Fruit fly (Drosophila melanogaster) whole organism, embryonic: ENCODE data around the gene sqh.
A peak's percentile ranks its signal among the peaks of the same experiment; 100 is the strongest.

Experiments used
- Atf3 ChIP-seq: fragments of 200-800 bp; sonication (Bioruptor generic); optimal IDR thresholded peaks from 3 replicates; lab custom pipeline; 2016; ENCODE audit warnings: missing biosample characterization, missing genetic modification characterization
- BtbVII ChIP-seq: fragments of 200-800 bp; sonication (Bioruptor generic); optimal IDR thresholded peaks from 3 replicates; lab custom pipeline; 2017; ENCODE audit warnings: missing biosample characterization, mild to moderate bottlenecking, missing genetic modification characterization
- C15 ChIP-seq: fragments of 200-800 bp; sonication (Bioruptor generic); IDR thresholded peaks from 3 replicates; pipeline ENCODE4 v1.3.6; 2022; ENCODE audit warnings: missing biosample characterization, missing genetic modification characterization
- CG10979 ChIP-seq: fragments of 200-800 bp; sonication (Bioruptor generic); optimal IDR thresholded peaks from 2 replicates; lab custom pipeline; 2018; ENCODE audit warnings: missing biosample characterization, mild to moderate bottlenecking, missing genetic modification characterization, moderate library complexity
- CG11085 ChIP-seq: fragments of 200-800 bp; sonication (Bioruptor generic); IDR thresholded peaks from 2 replicates; pipeline ENCODE4 v1.3.6; 2022; ENCODE audit warnings: missing biosample characterization, missing genetic modification characterization
- CG12391 ChIP-seq: fragments of 200-800 bp; sonication (Bioruptor generic); optimal IDR thresholded peaks from 3 replicates; lab custom pipeline; 2018; ENCODE audit warnings: missing biosample characterization, mild to moderate bottlenecking, missing genetic modification characterization, moderate library complexity
- CG14014 ChIP-seq: fragments of 200-800 bp; sonication (Bioruptor generic); IDR thresholded peaks from 2 replicates; pipeline ENCODE4 v1.3.6; 2022; ENCODE audit warnings: missing biosample characterization, missing genetic modification characterization
- CG17186 ChIP-seq: fragments of 200-800 bp; sonication (Bioruptor generic); optimal IDR thresholded peaks from 3 replicates; lab custom pipeline; 2017; ENCODE audit warnings: missing biosample characterization, missing genetic modification reagents, missing genetic modification characterization
- CG17802 ChIP-seq: fragments of 200-800 bp; sonication (Bioruptor generic); optimal IDR thresholded peaks from 2 replicates; lab custom pipeline; 2018; ENCODE audit warnings: missing biosample characterization, mild to moderate bottlenecking, missing genetic modification characterization, moderate library complexity
- CG1832 ChIP-seq: fragments of 200-800 bp; sonication (Bioruptor generic); optimal IDR thresholded peaks from 2 replicates; lab custom pipeline; 2017; ENCODE audit warnings: missing biosample characterization, mild to moderate bottlenecking, missing genetic modification characterization, inconsistent platforms
- CG3163 ChIP-seq: fragments of 200-800 bp; sonication (Bioruptor generic); optimal IDR thresholded peaks from 3 replicates; lab custom pipeline; 2016; ENCODE audit warnings: missing biosample characterization, missing genetic modification characterization
- CG3838 ChIP-seq: fragments of 200-800 bp; sonication (Bioruptor generic); optimal IDR thresholded peaks from 3 replicates; lab custom pipeline; 2016; ENCODE audit warnings: missing biosample characterization, missing genetic modification characterization
- CG3995 ChIP-seq: fragments of 200-800 bp; sonication (Bioruptor generic); optimal IDR thresholded peaks from 3 replicates; lab custom pipeline; 2016; ENCODE audit warnings: missing biosample characterization, missing genetic modification characterization
- CG4360 ChIP-seq: fragments of 200-800 bp; sonication (Bioruptor generic); IDR thresholded peaks from 2 replicates; pipeline ENCODE4 v1.3.6; 2022; ENCODE audit warnings: missing biosample characterization, missing genetic modification characterization
- CG4707 ChIP-seq: fragments of 200-800 bp; sonication (Bioruptor generic); optimal IDR thresholded peaks from 2 replicates; lab custom pipeline; 2018; ENCODE audit warnings: missing biosample characterization, mild to moderate bottlenecking, missing genetic modification characterization, moderate library complexity
- CG6683 ChIP-seq: fragments of 200-800 bp; sonication (Bioruptor generic); optimal IDR thresholded peaks from 2 replicates; lab custom pipeline; 2017; ENCODE audit warnings: missing biosample characterization, mild to moderate bottlenecking, missing genetic modification characterization, missing genetic modification reagents
- CG7372 ChIP-seq: fragments of 200-800 bp; sonication (Bioruptor generic); IDR thresholded peaks from 2 replicates; pipeline ENCODE4 v1.3.6; 2022; ENCODE audit warnings: missing biosample characterization, missing genetic modification characterization
- CG8281 ChIP-seq: fragments of 200-800 bp; sonication (Bioruptor generic); optimal IDR thresholded peaks from 2 replicates; lab custom pipeline; 2018; ENCODE audit warnings: missing biosample characterization, mild to moderate bottlenecking, missing genetic modification characterization, moderate library complexity
- CG8478 ChIP-seq: fragments of >200 bp; optimal IDR thresholded peaks from 2 replicates; lab custom pipeline; 2018
- Chrac-16 ChIP-seq: fragments of 200-800 bp; sonication (Bioruptor generic); optimal IDR thresholded peaks from 3 replicates; lab custom pipeline; 2016; ENCODE audit warnings: missing biosample characterization, missing genetic modification characterization
- D ChIP-seq, 2 experiments: fragments of 200-800 bp in 1 of 2; fragments of >200 bp in 1 of 2; sonication (Bioruptor generic) in 1 of 2; optimal IDR thresholded peaks; 2 replicates in 1 of 2; 3 replicates in 1 of 2; lab custom pipeline; 2017; ENCODE audit warnings: mild to moderate bottlenecking in 1 of 2, missing biosample characterization in 1 of 2, missing genetic modification characterization in 1 of 2, missing genetic modification reagents in 1 of 2
- D19A ChIP-seq: fragments of 200-800 bp; optimal IDR thresholded peaks from 3 replicates; lab custom pipeline; 2019; ENCODE audit warnings: missing biosample characterization, mild to moderate bottlenecking, missing genetic modification characterization, moderate library complexity
- Dip2 ChIP-seq: fragments of 200-800 bp; sonication (Bioruptor generic); IDR thresholded peaks from 2 replicates; pipeline ENCODE4 v1.3.6; 2022; ENCODE audit warnings: missing biosample characterization, missing genetic modification characterization
- E2f2 ChIP-seq: fragments of 200-800 bp; sonication (Bioruptor generic); IDR thresholded peaks from 2 replicates; pipeline ENCODE4 v1.3.6; 2022; ENCODE audit warnings: missing biosample characterization, missing genetic modification characterization
- Elba2 ChIP-seq: fragments of 200-800 bp; sonication (Bioruptor generic); optimal IDR thresholded peaks from 3 replicates; lab custom pipeline; 2016; ENCODE audit warnings: missing biosample characterization, missing genetic modification characterization
- Fer2 ChIP-seq: fragments of 200-800 bp; sonication (Bioruptor generic); optimal IDR thresholded peaks from 2 replicates; lab custom pipeline; 2018; ENCODE audit warnings: missing biosample characterization, mild to moderate bottlenecking, missing genetic modification characterization, moderate library complexity
- GATAe ChIP-seq: fragments of 200-800 bp; sonication (Bioruptor generic); conservative IDR thresholded peaks from 2 replicates; pipeline ENCODE4 v1.3.6; 2022; ENCODE audit warnings: missing biosample characterization, missing genetic modification characterization
- HLHmδ ChIP-seq: fragments of 200-800 bp; sonication (Bioruptor generic); optimal IDR thresholded peaks from 2 replicates; lab custom pipeline; 2018; ENCODE audit warnings: missing biosample characterization, mild to moderate bottlenecking, missing genetic modification characterization, moderate library complexity
- Hr3 ChIP-seq: fragments of 200-800 bp; sonication (Bioruptor generic); optimal IDR thresholded peaks from 3 replicates; lab custom pipeline; 2016; ENCODE audit warnings: missing biosample characterization, missing genetic modification characterization
- Poxn ChIP-seq: fragments of 200-800 bp; sonication (Bioruptor generic); IDR thresholded peaks from 2 replicates; pipeline ENCODE4 v1.3.6; 2022; ENCODE audit warnings: missing biosample characterization, missing genetic modification characterization
- Spps ChIP-seq: fragments of 200-800 bp; sonication (Bioruptor generic); optimal IDR thresholded peaks from 2 replicates; lab custom pipeline; 2018; ENCODE audit warnings: missing biosample characterization, mild to moderate bottlenecking, missing genetic modification characterization
- Ssrp ChIP-seq: fragments of 200-800 bp; sonication (Bioruptor generic); optimal IDR thresholded peaks from 2 replicates; lab custom pipeline; 2018; ENCODE audit warnings: missing biosample characterization, mild to moderate bottlenecking, missing genetic modification characterization, moderate library complexity
- Tbp ChIP-seq: fragments of >200 bp; optimal IDR thresholded peaks from 2 replicates; lab custom pipeline; 2018; ENCODE audit warnings: missing biosample characterization, missing genetic modification characterization
- abd-A ChIP-seq: fragments of 200-800 bp; sonication (Bioruptor generic); optimal IDR thresholded peaks from 3 replicates; lab custom pipeline; 2019; ENCODE audit warnings: missing biosample characterization, mild to moderate bottlenecking, missing genetic modification characterization, moderate library complexity
- cas ChIP-seq: fragments of 200-800 bp; sonication (Bioruptor generic); IDR thresholded peaks from 2 replicates; pipeline ENCODE4 v1.3.6; 2022; ENCODE audit warnings: missing biosample characterization, missing genetic modification characterization
- ci ChIP-seq: fragments of 200-800 bp; sonication (Bioruptor generic); IDR thresholded peaks from 3 replicates; pipeline ENCODE4 v1.3.6; 2022; ENCODE audit warnings: missing biosample characterization, missing genetic modification characterization
- cwo ChIP-seq: fragments of 200-800 bp; sonication (Bioruptor generic); optimal IDR thresholded peaks from 3 replicates; lab custom pipeline; 2017; ENCODE audit warnings: missing biosample characterization, missing genetic modification characterization, mild to moderate bottlenecking, moderate library complexity, missing genetic modification reagents
- dati ChIP-seq: fragments of 200-800 bp; sonication (Bioruptor generic); IDR thresholded peaks from 2 replicates; pipeline ENCODE4 v1.3.6; 2022; ENCODE audit warnings: missing biosample characterization, missing genetic modification characterization
- fru ChIP-seq: fragments of >200 bp; optimal IDR thresholded peaks from 2 replicates; lab custom pipeline; 2017
- grn ChIP-seq: fragments of 200-800 bp; sonication (Bioruptor generic); optimal IDR thresholded peaks from 3 replicates; lab custom pipeline; 2017; ENCODE audit warnings: missing biosample characterization, missing genetic modification characterization
- gsb-n ChIP-seq: fragments of 200-800 bp; sonication (Bioruptor generic); optimal IDR thresholded peaks from 3 replicates; lab custom pipeline; 2018; ENCODE audit warnings: missing biosample characterization, mild to moderate bottlenecking, missing genetic modification characterization
- kni ChIP-seq: fragments of 200-800 bp; sonication (Bioruptor generic); optimal IDR thresholded peaks from 3 replicates; lab custom pipeline; 2017; ENCODE audit warnings: mild to moderate bottlenecking, missing biosample characterization, missing genetic modification reagents, missing genetic modification characterization
- mld ChIP-seq: fragments of 200-800 bp; sonication (Bioruptor generic); IDR thresholded peaks from 3 replicates; pipeline ENCODE4 v1.3.6; 2022; ENCODE audit warnings: missing biosample characterization, missing genetic modification characterization; ENCODE audit not compliant: partially characterized antibody
- psq ChIP-seq: fragments of 200-800 bp; sonication (Bioruptor generic); optimal IDR thresholded peaks from 2 replicates; lab custom pipeline; 2017; ENCODE audit warnings: missing biosample characterization, missing genetic modification characterization
- shn ChIP-seq: fragments of 200-800 bp; sonication (Bioruptor generic); optimal IDR thresholded peaks from 3 replicates; lab custom pipeline; 2016; ENCODE audit warnings: missing biosample characterization, missing genetic modification characterization
- slp2 ChIP-seq: fragments of 200-800 bp; sonication (Bioruptor generic); optimal IDR thresholded peaks from 2 replicates; lab custom pipeline; 2016; ENCODE audit warnings: missing biosample characterization, missing genetic modification characterization
- tna ChIP-seq: fragments of 200-800 bp; sonication (Bioruptor generic); IDR thresholded peaks from 2 replicates; pipeline ENCODE4 v1.3.6; 2022; ENCODE audit warnings: missing biosample characterization, missing genetic modification characterization; ENCODE audit not compliant: partially characterized antibody
- toy ChIP-seq: fragments of 200-800 bp; sonication (Bioruptor generic); IDR thresholded peaks from 2 replicates; pipeline ENCODE4 v1.3.6; 2022; ENCODE audit warnings: missing biosample characterization, missing genetic modification characterization

sqh gene

dm6 chrX:6224225-6225190 lies at the start of gene sqh (continued):
- TF ChIP-seq Atf3, result peak; percentile 44
- peak; percentile 82 for TF ChIP-seq Chrac-16 (GFP tag; lab: Kevin White, UChicago)
- peak; percentile 77 for TF ChIP-seq CG8478 (lab: Kevin White, UChicago)
- peak; percentile 90 for TF ChIP-seq CG12391 (tag; lab: Kevin White, UChicago)
- TF ChIP-seq Hr3, result peak; percentile 88
- TF ChIP-seq dati (GFP tag; lab: Robert Waterston, UW), result peak; percentile 26; the same call in 1 of the 2 replicates
- peak; percentile 87 for TF ChIP-seq CG7372 (GFP tag; lab: Robert Waterston, UW)
- peak; percentile 36 for TF ChIP-seq shn
- TF ChIP-seq CG4707, result peak; percentile 78
- TF ChIP-seq gsb-n (tag; lab: Kevin White, UChicago), result peak; percentile 79
- peak; percentile 37 for TF ChIP-seq abd-A (tag; lab: Kevin White, UChicago)
- TF ChIP-seq BtbVII (GFP tag; lab: Kevin White, UChicago), result peak; percentile 80
- TF ChIP-seq cas (GFP tag; lab: Robert Waterston, UW), result peak; percentile 55; the same call in 1 of the 2 replicates
- TF ChIP-seq mld, result no peak
- peak; percentile 74; the same call in 1 of the 2 replicates for TF ChIP-seq CG4360
- peak; percentile 85 for TF ChIP-seq kni
- peak; percentile 79 for TF ChIP-seq CG11085 (GFP tag; lab: Robert Waterston, UW)
- peak; percentile 78 for TF ChIP-seq CG10979 (tag; lab: Kevin White, UChicago)
- TF ChIP-seq CG6683, result peak; percentile 81
- peak; percentile 78 for TF ChIP-seq Fer2 (tag; lab: Kevin White, UChicago)
- TF ChIP-seq C15 (GFP tag; lab: Robert Waterston, UW), result peak; percentile 78
- TF ChIP-seq Ssrp (tag; lab: Kevin White, UChicago), result peak; percentile 84
- peak; percentile 88 for TF ChIP-seq ci (GFP tag; lab: Robert Waterston, UW)
- TF ChIP-seq Poxn (GFP tag; lab: Robert Waterston, UW), result peak; percentile 67
- TF ChIP-seq Tbp (GFP tag; lab: Kevin White, UChicago), result no peak
- TF ChIP-seq CG14014 (GFP tag; lab: Robert Waterston, UW), result peak; percentile 88
- peak; percentile 79 for TF ChIP-seq CG8281 (tag; lab: Kevin White, UChicago)
- peak; percentile 10 for TF ChIP-seq CG3995 (GFP tag; lab: Kevin White, UChicago)
- peak; percentile 73; the same call in 1 of the 2 replicates for TF ChIP-seq toy (GFP tag; lab: Robert Waterston, UW)
- TF ChIP-seq Spps (tag; lab: Kevin White, UChicago), result peak; percentile 36
- TF ChIP-seq fru (lab: Kevin White, UChicago), result no peak
- peak; percentile 50 for TF ChIP-seq psq (GFP tag; lab: Kevin White, UChicago)
- no peak for TF ChIP-seq HLHmδ (GFP tag; lab: Kevin White, UChicago)
- TF ChIP-seq GATAe (GFP tag; lab: Robert Waterston, UW), result peak; percentile 83
- no peak for TF ChIP-seq CG3163
- no peak for TF ChIP-seq tna (GFP tag; lab: Robert Waterston, UW)
- TF ChIP-seq cwo, result peak; percentile 83
- no peak for TF ChIP-seq CG1832 (GFP tag; lab: Kevin White, UChicago)
- TF ChIP-seq slp2 (GFP tag; lab: Kevin White, UChicago), result no peak
- no peak for TF ChIP-seq CG3838 (GFP tag; lab: Kevin White, UChicago)
- no peak for TF ChIP-seq D (optimal IDR thresholded peaks at IDR 0.05; lab: Kevin White, UChicago)
- TF ChIP-seq D (GFP tag; optimal IDR thresholded peaks at IDR 0.05; lab: Kevin White, UChicago), result peak; percentile 82
- peak; percentile 71 for TF ChIP-seq E2f2 (GFP tag; lab: Robert Waterston, UW)
- peak; percentile 24 for TF ChIP-seq CG17186
- TF ChIP-seq CG17802 (tag; lab: Kevin White, UChicago), result peak; percentile 38
- TF ChIP-seq D19A, result peak; percentile 83
- TF ChIP-seq grn (GFP tag; lab: Kevin White, UChicago), result peak; percentile 22
- TF ChIP-seq Elba2 (GFP tag; lab: Kevin White, UChicago), result no peak
- peak; percentile 48; the same call in 1 of the 2 replicates for TF ChIP-seq Dip2 (GFP tag; lab: Robert Waterston, UW)
